Fruit fly (Drosophila melanogaster): Measurements from ENCODE around the gene Ugt49B2.

DNA sequence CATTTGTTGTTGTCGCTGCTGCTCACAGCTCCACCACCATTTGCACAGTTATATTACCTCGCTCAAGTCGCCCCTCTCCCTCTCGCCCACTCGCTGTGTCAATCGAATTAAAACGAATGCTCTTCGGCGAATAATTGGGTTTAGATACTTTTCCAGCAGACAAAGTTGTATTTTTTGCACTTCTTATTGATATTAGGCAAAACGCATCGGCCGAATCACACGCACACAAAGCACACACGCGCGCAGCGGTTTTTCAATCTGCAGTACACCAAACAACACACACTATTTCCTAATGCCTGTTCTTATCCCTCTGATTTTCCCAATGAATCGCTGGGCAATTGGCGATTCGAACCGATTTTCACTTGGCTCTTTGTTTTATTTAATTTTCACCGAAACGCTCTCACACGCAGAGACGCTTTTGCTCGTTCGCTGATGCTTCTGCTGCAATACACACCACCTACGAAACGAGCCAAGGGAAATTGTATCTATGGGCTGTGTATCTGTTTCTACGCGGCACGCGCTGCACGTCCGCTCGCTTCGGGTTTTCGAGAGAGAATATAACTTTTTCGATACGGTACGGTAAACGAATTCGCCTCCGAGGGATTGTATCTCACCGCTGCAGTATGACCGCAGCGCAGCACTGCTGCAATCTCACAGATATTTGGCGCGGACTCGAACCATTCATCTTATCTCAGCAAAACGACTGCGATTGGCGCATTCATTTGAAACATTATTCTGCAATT is 50.3 kb downstream of the Ugt49B2 start, which contains the start of gene aus:
- no peak for TF ChIP-seq toe (GFP tag; optimal IDR thresholded peaks at IDR 0.05)
- TF ChIP-seq CG11617 (GFP tag; optimal IDR thresholded peaks at IDR 0.05), result no peak
- peak; percentile 5 for TF ChIP-seq CG33017 (tag; optimal IDR thresholded peaks at IDR 0.05)
- no peak for TF ChIP-seq Crg-1 (GFP tag; optimal IDR thresholded peaks at IDR 0.05)
- no peak for TF ChIP-seq CG1620 (GFP tag; optimal IDR thresholded peaks at IDR 0.05)
- no peak for TF ChIP-seq tj (GFP tag; optimal IDR thresholded peaks at IDR 0.05)
